Worm (Caenorhabditis elegans) whole organism, young adult: ENCODE results near the gene E02H1.6.

Experiments
- F52B5.7 ChIP-seq: sonication (generic microtip); optimal IDR thresholded peaks from 2 replicates; lab custom pipeline; 2016; ENCODE audit warnings: mild to moderate bottlenecking, missing genetic modification characterization, missing compliant biosample characterization
- K12H6.12 ChIP-seq: fragments of 200-800 bp; sonication (Bioruptor generic); optimal IDR thresholded peaks from 2 replicates; lab custom pipeline; 2018; ENCODE audit warnings: mild to moderate bottlenecking, missing genetic modification characterization, missing compliant biosample characterization
- ZK185.1 ChIP-seq: sonication (generic microtip); optimal IDR thresholded peaks from 2 replicates; lab custom pipeline; 2016; ENCODE audit warnings: mild to moderate bottlenecking, missing genetic modification characterization, missing compliant biosample characterization; ENCODE audit not compliant: poor library complexity, severe bottlenecking
- akir-1 ChIP-seq: fragments of 200-800 bp; sonication (Bioruptor generic); optimal IDR thresholded peaks from 2 replicates; lab custom pipeline; 2018; ENCODE audit warnings: mild to moderate bottlenecking, missing genetic modification characterization, moderate library complexity, missing compliant biosample characterization
- ama-1 ChIP-seq, 3 experiments: fragments of 150-350 bp in 1 of 3; sonication (generic microtip) in 2 of 3; optimal IDR thresholded peaks; 2 replicates each; lab custom pipeline; 2014 to 2018; ENCODE audit warnings: missing biosample characterization in 2 of 3, missing genetic modification characterization in 2 of 3, missing genetic modification reagents in 2 of 3
- attf-3 ChIP-seq: fragments of 200-800 bp; sonication (Bioruptor generic); conservative IDR thresholded peaks from 2 replicates; pipeline ENCODE4 v1.3.6; 2022; ENCODE audit warnings: missing genetic modification reagents, missing genetic modification characterization, missing compliant biosample characterization
- bed-1 ChIP-seq: fragments of 200-800 bp; sonication (Bioruptor generic); IDR thresholded peaks from 2 replicates; pipeline ENCODE4 v1.3.6; 2022; ENCODE audit warnings: missing genetic modification reagents, missing genetic modification characterization, missing compliant biosample characterization
- ceh-100 ChIP-seq: fragments of 200-800 bp; sonication (Bioruptor generic); IDR thresholded peaks from 2 replicates; pipeline ENCODE4 v1.3.6; 2022; ENCODE audit warnings: missing genetic modification reagents, missing genetic modification characterization, missing compliant biosample characterization
- dpff-1 ChIP-seq: sonication (generic microtip); optimal IDR thresholded peaks from 2 replicates; lab custom pipeline; 2017; ENCODE audit warnings: mild to moderate bottlenecking, missing genetic modification characterization, missing compliant biosample characterization
- egl-44 ChIP-seq: fragments of 200-800 bp; sonication (Bioruptor generic); IDR thresholded peaks from 2 replicates; pipeline ENCODE4 v1.3.6; 2022; ENCODE audit warnings: missing genetic modification reagents, missing genetic modification characterization, missing compliant biosample characterization
- ets-4 ChIP-seq: fragments of 200-800 bp; sonication (Bioruptor generic); optimal IDR thresholded peaks from 2 replicates; lab custom pipeline; 2018; ENCODE audit warnings: mild to moderate bottlenecking, missing genetic modification characterization, missing compliant biosample characterization
- him-1 ChIP-seq: sonication (generic microtip); optimal IDR thresholded peaks from 2 replicates; lab custom pipeline; 2016; ENCODE audit warnings: missing genotype, missing genetic modification reagents, missing genetic modification characterization, missing compliant biosample characterization
- hsf-1 ChIP-seq: fragments of 200-800 bp; sonication (Bioruptor generic); IDR thresholded peaks from 2 replicates; pipeline ENCODE4 v1.3.6; 2022; ENCODE audit warnings: missing genetic modification reagents, missing genetic modification characterization, missing compliant biosample characterization
- let-526 ChIP-seq: fragments of 200-800 bp; sonication (Bioruptor generic); IDR thresholded peaks from 2 replicates; pipeline ENCODE4 v1.3.6; 2022; ENCODE audit warnings: missing genetic modification reagents, missing genetic modification characterization, missing compliant biosample characterization
- let-607 ChIP-seq, 2 experiments: fragments of 200-800 bp in 1 of 2; sonication (Bioruptor generic) in 1 of 2; sonication (generic microtip) in 1 of 2; optimal IDR thresholded peaks; 2 replicates each; lab custom pipeline; 2016 to 2018; ENCODE audit warnings: mild to moderate bottlenecking in 2 of 2, missing compliant biosample characterization in 2 of 2, missing genetic modification characterization in 2 of 2, moderate library complexity in 2 of 2, missing genotype in 1 of 2
- lin-40 ChIP-seq: sonication (generic microtip); optimal IDR thresholded peaks from 2 replicates; lab custom pipeline; 2016; ENCODE audit warnings: missing genetic modification characterization, mild to moderate bottlenecking, missing compliant biosample characterization, missing genotype, missing genetic modification reagents
- lsl-1 ChIP-seq: fragments of 200-800 bp; sonication (Bioruptor generic); optimal IDR thresholded peaks from 2 replicates; lab custom pipeline; 2018; ENCODE audit warnings: mild to moderate bottlenecking, missing genetic modification characterization, moderate library complexity, missing compliant biosample characterization
- mcd-1 ChIP-seq: fragments of 200-800 bp; sonication (Bioruptor generic); IDR thresholded peaks from 2 replicates; pipeline ENCODE4 v1.3.6; 2022; ENCODE audit warnings: missing genetic modification reagents, missing genetic modification characterization, missing compliant biosample characterization
- mel-28 ChIP-seq: sonication (generic microtip); optimal IDR thresholded peaks from 2 replicates; lab custom pipeline; 2016; ENCODE audit warnings: borderline replicate concordance, mild to moderate bottlenecking, missing genetic modification characterization, missing compliant biosample characterization
- mes-4 ChIP-seq: sonication (generic microtip); optimal IDR thresholded peaks from 2 replicates; lab custom pipeline; 2016; ENCODE audit warnings: missing genotype, missing genetic modification characterization, missing compliant biosample characterization
- pbrm-1 ChIP-seq: fragments of 200-800 bp; sonication (Bioruptor generic); IDR thresholded peaks from 2 replicates; pipeline ENCODE4 v1.3.6; 2022; ENCODE audit warnings: missing genetic modification reagents, missing genetic modification characterization, missing compliant biosample characterization
- pha-4 ChIP-seq: fragments of 150-350 bp; sonication (generic microtip); optimal IDR thresholded peaks from 2 replicates; lab custom pipeline; 2014; ENCODE audit warnings: missing biosample characterization, missing genetic modification reagents, missing genetic modification characterization
- snpc-3.4 ChIP-seq: sonication (generic microtip); optimal IDR thresholded peaks from 2 replicates; lab custom pipeline; 2017; ENCODE audit warnings: missing genetic modification characterization, mild to moderate bottlenecking, missing compliant biosample characterization, antibody characterized with exemption, moderate library complexity, missing genotype, missing genetic modification reagents
- somi-1 ChIP-seq: fragments of 200-800 bp; sonication (Bioruptor generic); optimal IDR thresholded peaks from 2 replicates; lab custom pipeline; 2018; ENCODE audit warnings: mild to moderate bottlenecking, missing genetic modification characterization, missing compliant biosample characterization
- tbp1 ChIP-seq: fragments of 200-800 bp; sonication (Bioruptor generic); optimal IDR thresholded peaks from 2 replicates; lab custom pipeline; 2018; ENCODE audit warnings: mild to moderate bottlenecking, missing genetic modification characterization, missing compliant biosample characterization
- unc-62 ChIP-seq: fragments of 150-350 bp; optimal IDR thresholded peaks from 2 replicates; lab custom pipeline; 2014; ENCODE audit warnings: missing biosample characterization, missing genetic modification reagents, missing genetic modification characterization
- zfh-2 ChIP-seq: fragments of 200-800 bp; sonication (Bioruptor generic); conservative IDR thresholded peaks from 2 replicates; pipeline ENCODE4 v1.3.6; 2022; ENCODE audit warnings: missing genetic modification reagents, missing genetic modification characterization, missing compliant biosample characterization
- ztf-25 ChIP-seq: fragments of 200-800 bp; sonication (Bioruptor generic); IDR thresholded peaks from 2 replicates; pipeline ENCODE4 v1.3.6; 2022; ENCODE audit warnings: missing genetic modification reagents, missing genetic modification characterization, missing compliant biosample characterization
- ztf-28 ChIP-seq: fragments of 200-800 bp; sonication (Bioruptor generic); IDR thresholded peaks from 2 replicates; pipeline ENCODE4 v1.3.6; 2022; ENCODE audit warnings: missing genetic modification reagents, missing genetic modification characterization, missing compliant biosample characterization
- ztf-6 ChIP-seq: fragments of 200-800 bp; sonication (Bioruptor generic); IDR thresholded peaks from 2 replicates; pipeline ENCODE4 v1.3.6; 2022; ENCODE audit warnings: missing genetic modification reagents, missing genetic modification characterization, missing compliant biosample characterization

E02H1.6 gene

ce11 chrII:9596401-9596800 is at the start of gene E02H1.6:
Gene E02H1.6 (plus strand): TSS chrII:9596701.
- TF ChIP-seq ceh-100 (GFP tag; lab: Robert Waterston, UW) (no peak), zfh-2 (no peak), bed-1 (GFP tag; lab: Robert Waterston, UW) (no peak), ZK185.1 (no peak), unc-62 (GFP tag; lab: Kevin White, UChicago) (no peak), F52B5.7 (no peak), ztf-28 (GFP tag; lab: Robert Waterston, UW) (no peak), somi-1 (no peak), him-1 (no peak)

- TF ChIP-seq lin-40: no peak
- TF ChIP-seq akir-1 (GFP tag; lab: Kevin White, UChicago): no peak
- TF ChIP-seq attf-3 (GFP tag; lab: Robert Waterston, UW): no peak
- TF ChIP-seq lsl-1 (GFP tag; lab: Kevin White, UChicago): no peak
- no peak for TF ChIP-seq pbrm-1 (GFP tag; lab: Robert Waterston, UW)
- TF ChIP-seq pha-4 (tag; lab: Kevin White, UChicago): no peak
- no peak for TF ChIP-seq K12H6.12 (tag; lab: Kevin White, UChicago)
- no peak for TF ChIP-seq snpc-3.4 (tag; lab: Kevin White, UChicago)
- no peak for TF ChIP-seq let-526
Observed at ce11 chrII:9550718-9551117, 45.8 kb upstream of the E02H1.6 start, which contains the start of gene sra-6. Gene sra-6 (minus strand): TSS chrII:9550818.

- TF ChIP-seq egl-44 (GFP tag; lab: Robert Waterston, UW): no peak
- no peak for TF ChIP-seq mcd-1 (GFP tag; lab: Robert Waterston, UW)
- no peak for TF ChIP-seq attf-3 (GFP tag; lab: Robert Waterston, UW)
- no peak for TF ChIP-seq ztf-6
- TF ChIP-seq dpff-1: no peak
Observed at ce11 chrII:9551536-9551935, 45.0 kb upstream of the E02H1.6 start, which contains the start of gene F35H8.12. Gene F35H8.12 (plus strand): TSS chrII:9551836.

- no peak for TF ChIP-seq ztf-25
- no peak for TF ChIP-seq mel-28
- TF ChIP-seq ama-1 (optimal IDR thresholded peaks at IDR 0.05; lab: Kevin White, UChicago): no peak
- TF ChIP-seq ama-1 (GFP tag; optimal IDR thresholded peaks at IDR 0.05; lab: Kevin White, UChicago): no peak
- TF ChIP-seq hsf-1 (GFP tag; lab: Robert Waterston, UW): no peak
- no peak for TF ChIP-seq ets-4 (GFP tag; lab: Kevin White, UChicago)
Observed at ce11 chrII:9553179-9553578, 43.3 kb upstream of the E02H1.6 start, which contains the start of gene F35H8.1. Gene F35H8.1 (minus strand): TSS chrII:9553279.

ce11 chrII:9554925-9555553 is 41.5 kb upstream of the E02H1.6 start, which contains the start of gene F35H8.2:
Gene F35H8.2 (plus strand): TSS chrII:9555503.
- no peak for TF ChIP-seq F52B5.7
- TF ChIP-seq tbp1 (GFP tag; lab: Kevin White, UChicago): no peak
- no peak for TF ChIP-seq let-607 (tag; optimal IDR thresholded peaks at IDR 0.05; lab: Kevin White, UChicago)
- TF ChIP-seq mes-4 (tag; lab: Kevin White, UChicago): no peak
